Worm (Caenorhabditis elegans) whole organism, L3 larva: ENCODE results near the gene twk-16.

Experiments
- R02D3.7 ChIP-seq: fragments of 150-350 bp; optimal IDR thresholded peaks from 2 replicates; lab custom pipeline; 2014; ENCODE audit warnings: missing biosample characterization, missing genetic modification characterization
- ZK546.5 ChIP-seq: sonication (generic microtip); optimal IDR thresholded peaks from 2 replicates; lab custom pipeline; 2017; ENCODE audit warnings: missing biosample characterization, missing genetic modification characterization
- ama-1 ChIP-seq: fragments of 150-350 bp; optimal IDR thresholded peaks from 2 replicates; lab custom pipeline; 2018
- ceh-28 ChIP-seq: fragments of 150-350 bp; optimal IDR thresholded peaks from 2 replicates; lab custom pipeline; 2014; ENCODE audit warnings: missing biosample characterization, missing genetic modification reagents, missing genetic modification characterization
- ceh-82 ChIP-seq: fragments of 150-350 bp; optimal IDR thresholded peaks from 2 replicates; lab custom pipeline; 2014; ENCODE audit warnings: missing biosample characterization, missing genetic modification characterization
- ceh-9 ChIP-seq: sonication (generic microtip); optimal IDR thresholded peaks from 2 replicates; lab custom pipeline; 2018; ENCODE audit warnings: missing biosample characterization, missing genetic modification characterization
- egl-27 ChIP-seq: sonication (generic microtip); optimal IDR thresholded peaks from 4 replicates; lab custom pipeline; 2017; ENCODE audit warnings: missing biosample characterization, missing genetic modification reagents, missing genetic modification characterization
- elt-1 ChIP-seq: fragments of 150-350 bp; optimal IDR thresholded peaks from 2 replicates; lab custom pipeline; 2014; ENCODE audit warnings: missing biosample characterization, missing genetic modification characterization
- elt-2 ChIP-seq: sonication (generic microtip); optimal IDR thresholded peaks from 2 replicates; lab custom pipeline; 2016; ENCODE audit warnings: missing genetic modification reagents, mild to moderate bottlenecking, missing genetic modification characterization, missing compliant biosample characterization
- fkh-10 ChIP-seq: sonication (generic microtip); optimal IDR thresholded peaks from 2 replicates; lab custom pipeline; 2017; ENCODE audit warnings: missing biosample characterization, missing genetic modification reagents, missing genetic modification characterization
- fkh-2 ChIP-seq: fragments of 150-350 bp; optimal IDR thresholded peaks from 2 replicates; lab custom pipeline; 2014; ENCODE audit warnings: missing biosample characterization, missing genetic modification reagents, missing genetic modification characterization
- hmg-11 ChIP-seq: sonication (generic microtip); optimal IDR thresholded peaks from 2 replicates; lab custom pipeline; 2016; ENCODE audit warnings: missing genetic modification characterization, missing compliant biosample characterization
- lin-15B ChIP-seq: fragments of 150-350 bp; optimal IDR thresholded peaks from 2 replicates; lab custom pipeline; 2014; ENCODE audit warnings: missing biosample characterization, missing genetic modification characterization
- lin-39 ChIP-seq: fragments of 150-350 bp; optimal IDR thresholded peaks from 2 replicates; lab custom pipeline; 2018; ENCODE audit warnings: missing biosample characterization, missing genetic modification reagents, missing genetic modification characterization
- lsy-12 ChIP-seq: sonication (generic microtip); optimal IDR thresholded peaks from 2 replicates; lab custom pipeline; 2016; ENCODE audit warnings: mild to moderate bottlenecking, missing genetic modification characterization, missing compliant biosample characterization
- mdl-1 ChIP-seq: fragments of 150-350 bp; optimal IDR thresholded peaks from 2 replicates; lab custom pipeline; 2014; ENCODE audit warnings: missing biosample characterization, missing genetic modification characterization
- mml-1 ChIP-seq: fragments of 150-350 bp; sonication (generic microtip); optimal IDR thresholded peaks from 3 replicates; lab custom pipeline; 2014; ENCODE audit warnings: missing biosample characterization, missing genetic modification characterization
- nfya-1 ChIP-seq: sonication (generic microtip); optimal IDR thresholded peaks from 2 replicates; lab custom pipeline; 2017; ENCODE audit warnings: missing genetic modification characterization, mild to moderate bottlenecking, missing compliant biosample characterization, antibody characterized with exemption, moderate library complexity; ENCODE audit not compliant: insufficient read depth
- nhr-11 ChIP-seq: fragments of 150-350 bp; optimal IDR thresholded peaks from 2 replicates; lab custom pipeline; 2014; ENCODE audit warnings: missing biosample characterization, missing genetic modification characterization
- nhr-23 ChIP-seq: fragments of 150-350 bp; optimal IDR thresholded peaks from 2 replicates; lab custom pipeline; 2014; ENCODE audit warnings: missing biosample characterization, missing genetic modification reagents, missing genetic modification characterization
- nhr-237 ChIP-seq: fragments of 150-350 bp; optimal IDR thresholded peaks from 2 replicates; lab custom pipeline; 2014; ENCODE audit warnings: missing biosample characterization, missing genetic modification characterization
- nhr-28 ChIP-seq: fragments of 150-350 bp; optimal IDR thresholded peaks from 2 replicates; lab custom pipeline; 2014; ENCODE audit warnings: missing biosample characterization, missing genetic modification characterization
- nhr-43 ChIP-seq: sonication (generic microtip); optimal IDR thresholded peaks from 2 replicates; lab custom pipeline; 2016; ENCODE audit warnings: mild to moderate bottlenecking, missing genetic modification characterization, missing compliant biosample characterization; ENCODE audit not compliant: poor library complexity, severe bottlenecking
- nhr-67 ChIP-seq: fragments of 150-350 bp; optimal IDR thresholded peaks from 2 replicates; lab custom pipeline; 2014; ENCODE audit warnings: missing biosample characterization, missing genetic modification characterization
- nhr-76 ChIP-seq: fragments of 150-350 bp; sonication (generic microtip); optimal IDR thresholded peaks from 5 replicates; lab custom pipeline; 2014; ENCODE audit warnings: missing biosample characterization, missing genetic modification characterization
- nhr-77 ChIP-seq: fragments of 150-350 bp; optimal IDR thresholded peaks from 2 replicates; lab custom pipeline; 2014; ENCODE audit warnings: missing biosample characterization, missing genetic modification characterization
- pha-4 ChIP-seq: fragments of 150-350 bp; optimal IDR thresholded peaks from 2 replicates; lab custom pipeline; 2014; ENCODE audit warnings: missing biosample characterization, missing genetic modification reagents, missing genetic modification characterization
- pqm-1 ChIP-seq: fragments of 150-350 bp; optimal IDR thresholded peaks from 2 replicates; lab custom pipeline; 2017; ENCODE audit warnings: missing biosample characterization, missing genetic modification characterization, inconsistent platforms
- skn-1 ChIP-seq: fragments of 150-350 bp; optimal IDR thresholded peaks from 2 replicates; lab custom pipeline; 2014; ENCODE audit warnings: missing biosample characterization, missing genetic modification characterization
- tbx-2 ChIP-seq: sonication (generic microtip); optimal IDR thresholded peaks from 2 replicates; lab custom pipeline; 2016; ENCODE audit warnings: mild to moderate bottlenecking, missing genetic modification characterization, missing compliant biosample characterization
- unc-39 ChIP-seq: sonication (generic microtip); optimal IDR thresholded peaks from 4 replicates; lab custom pipeline; 2017; ENCODE audit warnings: missing biosample characterization, missing genetic modification characterization
- zag-1 ChIP-seq: fragments of 150-350 bp; optimal IDR thresholded peaks from 2 replicates; lab custom pipeline; 2014; ENCODE audit warnings: missing biosample characterization, missing genetic modification characterization
- ztf-11 ChIP-seq: fragments of 150-350 bp; optimal IDR thresholded peaks from 2 replicates; lab custom pipeline; 2014; ENCODE audit warnings: missing biosample characterization, missing genetic modification characterization
- ztf-4 ChIP-seq: fragments of 150-350 bp; optimal IDR thresholded peaks from 2 replicates; lab custom pipeline; 2014; ENCODE audit warnings: missing biosample characterization, missing genetic modification characterization

Gene twk-16

ce11 chrX:3116033-3116876 lies 35.3 kb downstream of the twk-16 start, which contains the start of gene mai-1 (continued):
- TF ChIP-seq nhr-76 (tag; lab: Kevin White, UChicago) (no peak), zag-1 (tag; lab: Kevin White, UChicago) (peak; percentile 43), pqm-1 (tag; lab: Kevin White, UChicago) (no peak), ama-1 (lab: Kevin White, UChicago) (peak; percentile 94), ztf-11 (tag; lab: Kevin White, UChicago) (no peak), elt-2 (tag; lab: Kevin White, UChicago) (peak; percentile 25), skn-1 (tag; lab: Kevin White, UChicago) (no peak), unc-39 (tag; lab: Kevin White, UChicago) (no peak)

- TF ChIP-seq ceh-28 (tag; lab: Kevin White, UChicago) (peak; percentile 65), elt-2 (tag; lab: Kevin White, UChicago) (peak; percentile 90), nhr-11 (tag; lab: Kevin White, UChicago) (no peak), pha-4 (peak; percentile 37), tbx-2 (tag; lab: Kevin White, UChicago) (peak; percentile 12), ZK546.5 (no peak), nhr-43 (tag; lab: Kevin White, UChicago) (peak; percentile 23), ama-1 (lab: Kevin White, UChicago) (no peak), pqm-1 (tag; lab: Kevin White, UChicago) (peak; percentile 79)
These were observed 36.3 kb downstream of the twk-16 start for ce11 chrX:3117204-3117603.

- TF ChIP-seq hmg-11 (no peak), ceh-82 (no peak), nfya-1 (no peak), lsy-12 (tag; lab: Kevin White, UChicago) (no peak), R02D3.7 (no peak), fkh-2 (tag; lab: Kevin White, UChicago) (no peak), nhr-77 (tag; lab: Kevin White, UChicago) (no peak), mdl-1 (tag; lab: Kevin White, UChicago) (no peak), lin-15B (no peak), fkh-10 (GFP tag; lab: Kevin White, UChicago) (no peak), nhr-28 (no peak)
- TF ChIP-seq, all 47 proteins: peak for 0
These were observed 37.8 kb downstream of the twk-16 start for ce11 chrX:3118596-3119287.

ce11 chrX:3119606-3120005 lies 38.7 kb downstream of the twk-16 start:
- TF ChIP-seq nhr-237 (no peak), nhr-43 (tag; lab: Kevin White, UChicago) (no peak), egl-27 (tag; lab: Kevin White, UChicago) (no peak), zag-1 (tag; lab: Kevin White, UChicago) (no peak), nhr-28 (no peak), mdl-1 (tag; lab: Kevin White, UChicago) (no peak), nhr-67 (no peak), ceh-9 (tag; lab: Kevin White, UChicago) (no peak), mml-1 (tag; lab: Kevin White, UChicago) (no peak), ZK546.5 (no peak), ztf-4 (no peak), pqm-1 (tag; lab: Kevin White, UChicago) (no peak), fkh-2 (tag; lab: Kevin White, UChicago) (no peak), ama-1 (lab: Kevin White, UChicago) (no peak), nhr-23 (no peak)

ce11 chrX:3126233-3126632 lies 45.3 kb downstream of the twk-16 start:
- TF ChIP-seq pqm-1 (tag; lab: Kevin White, UChicago) (no peak), tbx-2 (tag; lab: Kevin White, UChicago) (no peak), nfya-1 (peak; percentile 49), fkh-10 (GFP tag; lab: Kevin White, UChicago) (peak; percentile 12), ceh-9 (tag; lab: Kevin White, UChicago) (no peak), mml-1 (tag; lab: Kevin White, UChicago) (no peak), hmg-11 (peak; percentile 54), lin-39 (tag; lab: Kevin White, UChicago) (peak; percentile 89), elt-1 (tag; lab: Kevin White, UChicago) (no peak), ceh-82 (no peak)
